Worm (Caenorhabditis elegans) whole organism, L3 larva: ENCODE results near the gene unc-129.
A peak's percentile ranks its signal among the peaks of the same experiment; 100 is the strongest.

Experiments
- ZK546.5 ChIP-seq: sonication (generic microtip); optimal IDR thresholded peaks from 2 replicates; lab custom pipeline; 2017; ENCODE audit warnings: missing biosample characterization, missing genetic modification characterization
- nhr-11 ChIP-seq: fragments of 150-350 bp; optimal IDR thresholded peaks from 2 replicates; lab custom pipeline; 2014; ENCODE audit warnings: missing biosample characterization, missing genetic modification characterization
- pha-4 ChIP-seq: fragments of 150-350 bp; optimal IDR thresholded peaks from 2 replicates; lab custom pipeline; 2014; ENCODE audit warnings: missing biosample characterization, missing genetic modification reagents, missing genetic modification characterization
- pqm-1 ChIP-seq: fragments of 150-350 bp; optimal IDR thresholded peaks from 2 replicates; lab custom pipeline; 2017; ENCODE audit warnings: missing biosample characterization, missing genetic modification characterization, inconsistent platforms
- skn-1 ChIP-seq: fragments of 150-350 bp; optimal IDR thresholded peaks from 2 replicates; lab custom pipeline; 2014; ENCODE audit warnings: missing biosample characterization, missing genetic modification characterization

DNA sequence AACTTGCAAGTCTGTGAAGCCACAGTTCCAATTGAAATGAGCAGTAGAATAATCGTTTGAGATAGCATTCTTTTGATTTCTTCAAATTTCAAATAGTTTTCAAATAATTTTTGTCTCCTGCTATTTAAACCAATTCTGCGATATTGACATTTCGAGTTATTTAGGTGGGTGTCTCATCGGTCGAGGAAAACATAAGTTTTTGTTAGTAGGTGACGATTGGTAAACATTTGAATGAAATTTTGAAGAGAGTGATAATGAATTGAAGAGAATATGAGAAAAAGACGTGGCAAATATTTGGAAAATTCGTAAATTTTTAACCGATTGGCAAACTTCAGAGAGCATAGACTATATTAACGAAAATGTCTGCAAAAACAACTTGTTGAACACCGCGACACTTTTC lies 35.2 kb upstream of the unc-129 start, which contains the start of gene Y73F4A.3:
- TF ChIP-seq nhr-11 (no peak), pha-4 (tag; lab: Kevin White, UChicago) (peak; percentile 62), ZK546.5 (no peak), pqm-1 (tag; lab: Kevin White, UChicago) (no peak), skn-1 (tag; lab: Kevin White, UChicago) (no peak)
